Fruit fly (Drosophila melanogaster): ENCODE results near the gene CG5276.

The CG5276 gene

dm6 chr3R:11435537-11436234 lies 4.1 kb downstream of the CG5276 start, which contains the start of the genes Exd2 and CG5281 (continued):
- TF ChIP-seq onecut (GFP tag; IDR thresholded peaks at IDR 0.05), result peak; percentile 97
- TF ChIP-seq wdn (GFP tag; IDR thresholded peaks at IDR 0.05), result no peak
- TF ChIP-seq CG16815 (GFP tag; optimal IDR thresholded peaks at IDR 0.05), result no peak
- TF ChIP-seq CG10462 (GFP tag; optimal IDR thresholded peaks at IDR 0.05), result peak; percentile 77
- TF ChIP-seq Sox100B (GFP tag; optimal IDR thresholded peaks at IDR 0.05), result no peak
- TF ChIP-seq CG15269 (tag; optimal IDR thresholded peaks at IDR 0.05), result peak; percentile 67
- TF ChIP-seq Scr (GFP tag; IDR thresholded peaks at IDR 0.05; ENCODE audit: partially characterized antibody), result peak; percentile 48; the same call in 1 of the 2 replicates
- peak; percentile 91 for TF ChIP-seq Ets97D (GFP tag; optimal IDR thresholded peaks at IDR 0.05)
- peak; percentile 39 for TF ChIP-seq bcd (GFP tag; optimal IDR thresholded peaks at IDR 0.05)
- peak; percentile 26 for TF ChIP-seq gfzf (GFP tag; optimal IDR thresholded peaks at IDR 0.05)
- peak; percentile 57 for TF ChIP-seq YL-1 (GFP tag; optimal IDR thresholded peaks at IDR 0.05)
- TF ChIP-seq CG32772 (GFP tag; IDR thresholded peaks at IDR 0.05), result no peak; the same call in 1 of the 2 replicates
- peak; percentile 42 for TF ChIP-seq CG1602 (GFP tag; optimal IDR thresholded peaks at IDR 0.05)
- TF ChIP-seq Hmr (GFP tag; optimal IDR thresholded peaks at IDR 0.05), result peak; percentile 68
- TF ChIP-seq CG18011 (GFP tag; optimal IDR thresholded peaks at IDR 0.05), result peak; percentile 43
- TF ChIP-seq CG15696 (tag; optimal IDR thresholded peaks at IDR 0.05), result peak; percentile 21
- TF ChIP-seq CG11085 (GFP tag; IDR thresholded peaks at IDR 0.05), result no peak
- peak; percentile 29 for TF ChIP-seq Dp (GFP tag; optimal IDR thresholded peaks at IDR 0.05)
- peak; percentile 65 for TF ChIP-seq Sry-δ (GFP tag; optimal IDR thresholded peaks at IDR 0.05)
- TF ChIP-seq CG4854 (GFP tag; optimal IDR thresholded peaks at IDR 0.05), result peak; percentile 22
- TF ChIP-seq CG9932 (GFP tag; IDR thresholded peaks at IDR 0.05), result peak; percentile 56
- TF ChIP-seq CG17912 (GFP tag; optimal IDR thresholded peaks at IDR 0.05), result peak; percentile 61
- no peak for TF ChIP-seq ase (GFP tag; IDR thresholded peaks at IDR 0.05)
- peak; percentile 55 for TF ChIP-seq CG30020 (tag; optimal IDR thresholded peaks at IDR 0.05)
- TF ChIP-seq Hey (tag; optimal IDR thresholded peaks at IDR 0.05), result peak; percentile 21
- TF ChIP-seq Hr39 (optimal IDR thresholded peaks at IDR 0.05), result no peak
- TF ChIP-seq ab (GFP tag; optimal IDR thresholded peaks at IDR 0.05), result no peak
- 0 out of 2 replicates have a peak, but pooled peaks have one; percentile 5 for TF ChIP-seq Ada2b (GFP tag; IDR thresholded peaks at IDR 0.05)
- TF ChIP-seq CTCF (GFP tag; optimal IDR thresholded peaks at IDR 0.05), result peak; percentile 13
- no peak for TF ChIP-seq CG7963 (GFP tag; IDR thresholded peaks at IDR 0.05; ENCODE audit: partially characterized antibody)
- peak; percentile 16 for TF ChIP-seq CG13624 (GFP tag; optimal IDR thresholded peaks at IDR 0.05)
- TF ChIP-seq Atf-2 (GFP tag; optimal IDR thresholded peaks at IDR 0.05), result peak; percentile 48
- TF ChIP-seq Hr51 (GFP tag; optimal IDR thresholded peaks at IDR 0.05), result peak; percentile 62 to 67
- TF ChIP-seq gsb (GFP tag; IDR thresholded peaks at IDR 0.05), result no peak
- no peak for TF ChIP-seq ranshi (GFP tag; IDR thresholded peaks at IDR 0.05)
- no peak for TF ChIP-seq kah (GFP tag; optimal IDR thresholded peaks at IDR 0.05)
- peak; percentile 7 for TF ChIP-seq CG7271 (tag; optimal IDR thresholded peaks at IDR 0.05)
- TF ChIP-seq sima (GFP tag; optimal IDR thresholded peaks at IDR 0.05), result no peak
- TF ChIP-seq nmo (GFP tag; optimal IDR thresholded peaks at IDR 0.05), result peak; percentile 63
- TF ChIP-seq Dll (GFP tag; IDR thresholded peaks at IDR 0.05; ENCODE audit: partially characterized antibody), result peak; percentile 65; the same call in 3 of the 4 replicates
- TF ChIP-seq CG3407 (GFP tag; optimal IDR thresholded peaks at IDR 0.05), result peak; percentile 49
- peak; percentile 34; the same call in 1 of the 2 replicates for TF ChIP-seq amos (GFP tag; IDR thresholded peaks at IDR 0.05; ENCODE audit: partially characterized antibody)
- peak; percentile 57 for TF ChIP-seq CG13296 (GFP tag; optimal IDR thresholded peaks at IDR 0.05)
- TF ChIP-seq wek (GFP tag; optimal IDR thresholded peaks at IDR 0.05), result peak; percentile 13
- TF ChIP-seq ara (GFP tag; IDR thresholded peaks at IDR 0.05), result no peak
- TF ChIP-seq CG14014 (GFP tag; IDR thresholded peaks at IDR 0.05), result no peak
- TF ChIP-seq jumu (GFP tag; optimal IDR thresholded peaks at IDR 0.05), result peak; percentile 17
- no peak for TF ChIP-seq pita (GFP tag; optimal IDR thresholded peaks at IDR 0.05)
- peak; percentile 24 for TF ChIP-seq CG34376 (GFP tag; optimal IDR thresholded peaks at IDR 0.05)
- TF ChIP-seq CG13123 (GFP tag; optimal IDR thresholded peaks at IDR 0.05), result peak; percentile 53

Measured in whole organism, embryonic.